1 fruit fly cellular context compared by ENCODE assay signal in the genomic region with DNA sequence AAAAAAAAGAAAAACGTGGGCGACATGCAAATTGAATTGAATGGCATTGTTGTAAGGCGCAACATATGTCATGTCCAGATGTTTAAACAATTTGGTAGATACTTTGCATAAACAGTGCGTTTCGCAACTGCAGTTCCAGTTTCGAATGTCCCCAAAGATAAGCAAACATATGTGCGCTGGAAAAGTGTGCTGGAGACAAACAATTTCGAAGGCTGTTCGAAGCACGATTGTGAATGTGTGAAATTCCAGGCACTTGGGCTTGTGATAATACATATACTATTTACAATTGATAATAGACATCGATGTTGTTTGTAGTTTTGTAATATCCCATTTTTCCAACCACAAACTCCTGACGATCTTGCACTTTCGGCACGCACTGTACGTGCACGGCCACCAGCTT.
TF ChIP-seq lines count a peak whose summit lies in the region.

No protein-coding gene starts in this region.

TF ChIP-seq in whole organism, embryonic, 481 proteins besides CTCF, POLR2A, EP300 and RAD21 (continued from another document and continues in another):
- TF ChIP-seq so (GFP tag; IDR thresholded peaks at IDR 0.05; lab: Robert Waterston, UW) (peak; percentile 15; the same call in 1 of the 3 replicates), CG16815 (GFP tag; optimal IDR thresholded peaks at IDR 0.05; lab: Kevin White, UChicago) (no peak), CG1233 (GFP tag; optimal IDR thresholded peaks at IDR 0.05; lab: Kevin White, UChicago) (no peak), CG15696 (tag; optimal IDR thresholded peaks at IDR 0.05; lab: Kevin White, UChicago) (no peak), Ets65A (GFP tag; lab: Kevin White, UChicago) (no peak), CG5180 (GFP tag; optimal IDR thresholded peaks at IDR 0.05; lab: Kevin White, UChicago) (peak; percentile 30), Xrp1 (GFP tag; IDR thresholded peaks at IDR 0.05; lab: Robert Waterston, UW) (peak; percentile 36; the same call in 1 of the 2 replicates), Ada2b (GFP tag; IDR thresholded peaks at IDR 0.05; lab: Robert Waterston, UW) (0 out of 2 replicates have a peak, but pooled peaks have one; percentile 6), CrebB (tag; optimal IDR thresholded peaks at IDR 0.05; lab: Kevin White, UChicago) (no peak), CG14050 (GFP tag; IDR thresholded peaks at IDR 0.05; lab: Robert Waterston, UW) (peak; percentile 44; the same call in 1 of the 3 replicates), Ravus (GFP tag; IDR thresholded peaks at IDR 0.05; lab: Robert Waterston, UW) (no peak), CG12155 (GFP tag; optimal IDR thresholded peaks at IDR 0.05; lab: Kevin White, UChicago) (no peak), eve (GFP tag; optimal IDR thresholded peaks at IDR 0.05; lab: Kevin White, UChicago) (peak in 1 of 2 experiments; percentile 57), esg (GFP tag; conservative IDR thresholded peaks at IDR 0.05; lab: Robert Waterston, UW) (0 out of 2 replicates have a peak, but pooled peaks have one; percentile 8), disco-r (GFP tag; optimal IDR thresholded peaks at IDR 0.05; lab: Kevin White, UChicago) (no peak), scrt (GFP tag; optimal IDR thresholded peaks at IDR 0.05; lab: Kevin White, UChicago) (no peak), her (GFP tag; optimal IDR thresholded peaks at IDR 0.05; lab: Kevin White, UChicago) (no peak), Xbp1 (GFP tag; optimal IDR thresholded peaks at IDR 0.05; lab: Kevin White, UChicago) (peak; percentile 24), seq (GFP tag; IDR thresholded peaks at IDR 0.05; lab: Robert Waterston, UW) (peak; percentile 38; the same call in 1 of the 2 replicates), tio (GFP tag; optimal IDR thresholded peaks at IDR 0.05; lab: Kevin White, UChicago) (no peak), sob (GFP tag; IDR thresholded peaks at IDR 0.05; lab: Robert Waterston, UW) (0 out of 2 replicates have a peak, but pooled peaks have one; percentile 15), grn (GFP tag; optimal IDR thresholded peaks at IDR 0.05; lab: Kevin White, UChicago) (no peak), CG14441 (GFP tag; IDR thresholded peaks at IDR 0.05; lab: Robert Waterston, UW) (peak; percentile 46; the same call in 1 of the 2 replicates), CG17612 (GFP tag; IDR thresholded peaks at IDR 0.05; lab: Robert Waterston, UW) (no peak), slbo (GFP tag; IDR thresholded peaks at IDR 0.05; lab: Robert Waterston, UW) (no peak), CG3163 (GFP tag; optimal IDR thresholded peaks at IDR 0.05; lab: Kevin White, UChicago) (no peak), CG8388 (GFP tag; optimal IDR thresholded peaks at IDR 0.05; lab: Kevin White, UChicago) (peak; percentile 57), Jarid2 (GFP tag; optimal IDR thresholded peaks at IDR 0.05; lab: Kevin White, UChicago) (no peak), wor (GFP tag; IDR thresholded peaks at IDR 0.05; lab: Robert Waterston, UW) (no peak), CG12391 (tag; optimal IDR thresholded peaks at IDR 0.05; lab: Kevin White, UChicago) (peak; percentile 15), pan (optimal IDR thresholded peaks at IDR 0.05; lab: Kevin White, UChicago) (no peak), pan (GFP tag; optimal IDR thresholded peaks at IDR 0.05 in 1 of 2, IDR thresholded peaks at IDR 0.05 in 1 of 2) (peak in 1 of 2 experiments; percentile 41), Vsx1 (GFP tag; optimal IDR thresholded peaks at IDR 0.05; lab: Kevin White, UChicago) (peak; percentile 4), HmgD (GFP tag; optimal IDR thresholded peaks at IDR 0.05; lab: Kevin White, UChicago) (no peak), CG12659 (GFP tag; optimal IDR thresholded peaks at IDR 0.05; lab: Kevin White, UChicago) (peak; percentile 6), Rfx (GFP tag; IDR thresholded peaks at IDR 0.05; lab: Robert Waterston, UW) (peak; percentile 38; the same call in 1 of the 2 replicates), CG34376 (GFP tag; optimal IDR thresholded peaks at IDR 0.05; lab: Kevin White, UChicago) (no peak), CG43689 (GFP tag; IDR thresholded peaks at IDR 0.05; lab: Robert Waterston, UW) (no peak), CG1603 (tag; optimal IDR thresholded peaks at IDR 0.05; lab: Kevin White, UChicago) (peak; percentile 35), fru (optimal IDR thresholded peaks at IDR 0.05; lab: Kevin White, UChicago) (no peak), lbe (GFP tag; optimal IDR thresholded peaks at IDR 0.05; lab: Kevin White, UChicago) (no peak), dysf (GFP tag; IDR thresholded peaks at IDR 0.05; lab: Robert Waterston, UW) (peak; percentile 67; the same call in 2 of the 3 replicates), Stat92E (GFP tag; optimal IDR thresholded peaks at IDR 0.05; lab: Kevin White, UChicago) (no peak), Optix (GFP tag; IDR thresholded peaks at IDR 0.05; lab: Robert Waterston, UW) (no peak), CG31224 (GFP tag; IDR thresholded peaks at IDR 0.05; lab: Robert Waterston, UW) (0 out of 2 replicates have a peak, but pooled peaks have one; percentile 7), CG15269 (tag; optimal IDR thresholded peaks at IDR 0.05; lab: Kevin White, UChicago) (peak; percentile 63), CG7372 (GFP tag; IDR thresholded peaks at IDR 0.05; lab: Robert Waterston, UW) (no peak), nau (GFP tag; optimal IDR thresholded peaks at IDR 0.05; lab: Kevin White, UChicago) (peak; percentile 7), nmo (GFP tag; optimal IDR thresholded peaks at IDR 0.05; lab: Kevin White, UChicago) (peak; percentile 16), ind (GFP tag; optimal IDR thresholded peaks at IDR 0.05; lab: Kevin White, UChicago) (no peak), D (optimal IDR thresholded peaks at IDR 0.05; lab: Kevin White, UChicago) (no peak), D (GFP tag; optimal IDR thresholded peaks at IDR 0.05; lab: Kevin White, UChicago) (peak; percentile 22), slou (GFP tag; optimal IDR thresholded peaks at IDR 0.05; lab: Kevin White, UChicago) (no peak), Atf6 (GFP tag; IDR thresholded peaks at IDR 0.05; lab: Robert Waterston, UW) (peak; percentile 24; the same call in 1 of the 2 replicates), Asciz (GFP tag; optimal IDR thresholded peaks at IDR 0.05; lab: Kevin White, UChicago) (peak; percentile 41), dan (GFP tag; IDR thresholded peaks at IDR 0.05; lab: Robert Waterston, UW) (no peak), bigmax (GFP tag; optimal IDR thresholded peaks at IDR 0.05; lab: Kevin White, UChicago) (no peak), CG7963 (GFP tag; IDR thresholded peaks at IDR 0.05; lab: Robert Waterston, UW; ENCODE audit: partially characterized antibody) (no peak), crc (GFP tag; optimal IDR thresholded peaks at IDR 0.05; lab: Kevin White, UChicago) (no peak), CG7556 (GFP tag; optimal IDR thresholded peaks at IDR 0.05; lab: Kevin White, UChicago) (no peak), CG12219 (GFP tag; optimal IDR thresholded peaks at IDR 0.05; lab: Kevin White, UChicago) (peak; percentile 10), CG17328 (GFP tag; IDR thresholded peaks at IDR 0.05; lab: Robert Waterston, UW) (no peak), run (tag; optimal IDR thresholded peaks at IDR 0.05; lab: Kevin White, UChicago) (no peak), sr (GFP tag; IDR thresholded peaks at IDR 0.05; lab: Robert Waterston, UW) (peak; percentile 12; the same call in 1 of the 3 replicates), Sox100B (GFP tag; optimal IDR thresholded peaks at IDR 0.05; lab: Kevin White, UChicago) (peak; percentile 29), ATbp (GFP tag; optimal IDR thresholded peaks at IDR 0.05; lab: Kevin White, UChicago) (peak; percentile 1), CG17186 (GFP tag; optimal IDR thresholded peaks at IDR 0.05; lab: Kevin White, UChicago) (no peak), CG3995 (GFP tag; optimal IDR thresholded peaks at IDR 0.05; lab: Kevin White, UChicago) (no peak), lov (optimal IDR thresholded peaks at IDR 0.05; lab: Kevin White, UChicago) (no peak), lov (GFP tag; IDR thresholded peaks at IDR 0.05; lab: Robert Waterston, UW) (no peak), CG4707 (GFP tag; optimal IDR thresholded peaks at IDR 0.05; lab: Kevin White, UChicago) (no peak), CG8478 (optimal IDR thresholded peaks at IDR 0.05; lab: Kevin White, UChicago) (no peak), ftz-f1 (GFP tag; optimal IDR thresholded peaks at IDR 0.05; lab: Kevin White, UChicago) (no peak), hkb (optimal IDR thresholded peaks at IDR 0.05; lab: Kevin White, UChicago) (no peak), hkb (GFP tag; IDR thresholded peaks at IDR 0.05; lab: Robert Waterston, UW) (peak; percentile 52), B-H1 (GFP tag; IDR thresholded peaks at IDR 0.05; lab: Robert Waterston, UW) (0 out of 3 replicates have a peak, but pooled peaks have one; percentile 19), sisA (GFP tag; IDR thresholded peaks at IDR 0.05; lab: Robert Waterston, UW) (0 out of 2 replicates have a peak, but pooled peaks have one; percentile 11), row (GFP tag; IDR thresholded peaks at IDR 0.05; lab: Robert Waterston, UW) (peak; percentile 51), zfh1 (GFP tag; IDR thresholded peaks at IDR 0.05; lab: Robert Waterston, UW) (peak; percentile 49; the same call in 1 of the 3 replicates), ci (GFP tag; IDR thresholded peaks at IDR 0.05; lab: Robert Waterston, UW) (0 out of 3 replicates have a peak, but pooled peaks have one; percentile 12), CG13424 (tag; optimal IDR thresholded peaks at IDR 0.05; lab: Kevin White, UChicago) (peak; percentile 43), CG11560 (tag; IDR thresholded peaks at IDR 0.05; lab: Robert Waterston, UW) (peak; percentile 32; the same call in 1 of the 3 replicates), ttk (GFP tag; IDR thresholded peaks at IDR 0.05; lab: Robert Waterston, UW) (no peak), CG4730 (GFP tag; IDR thresholded peaks at IDR 0.05; lab: Robert Waterston, UW) (peak; percentile 41; the same call in 1 of the 2 replicates), CG2678 (tag; optimal IDR thresholded peaks at IDR 0.05; lab: Kevin White, UChicago) (peak; percentile 58), tin (GFP tag; optimal IDR thresholded peaks at IDR 0.05; lab: Kevin White, UChicago) (no peak), nom (GFP tag; optimal IDR thresholded peaks at IDR 0.05; lab: Kevin White, UChicago) (no peak), knrl (GFP tag; IDR thresholded peaks at IDR 0.05; lab: Robert Waterston, UW; ENCODE audit: partially characterized antibody) (no peak), luna (GFP tag; optimal IDR thresholded peaks at IDR 0.05; lab: Kevin White, UChicago) (no peak), sens (GFP tag; lab: Kevin White, UChicago) (peak; percentile 50), gce (GFP tag; IDR thresholded peaks at IDR 0.05; lab: Robert Waterston, UW) (no peak), HLH3B (GFP tag; IDR thresholded peaks at IDR 0.05; lab: Robert Waterston, UW) (peak; percentile 43; the same call in 1 of the 2 replicates), bowl (GFP tag; IDR thresholded peaks at IDR 0.05; lab: Robert Waterston, UW) (no peak), Poxn (GFP tag; IDR thresholded peaks at IDR 0.05; lab: Robert Waterston, UW) (no peak), sqz (GFP tag; optimal IDR thresholded peaks at IDR 0.05; lab: Kevin White, UChicago) (peak; percentile 24), tll (GFP tag; optimal IDR thresholded peaks at IDR 0.05; lab: Kevin White, UChicago) (no peak), E2f2 (GFP tag; IDR thresholded peaks at IDR 0.05; lab: Robert Waterston, UW) (peak; percentile 21; the same call in 1 of the 2 replicates), Sry-δ (GFP tag; optimal IDR thresholded peaks at IDR 0.05; lab: Kevin White, UChicago) (no peak), CG10366 (GFP tag; IDR thresholded peaks at IDR 0.05; lab: Robert Waterston, UW) (peak; percentile 27; the same call in 1 of the 2 replicates), exex (tag; optimal IDR thresholded peaks at IDR 0.05; lab: Kevin White, UChicago) (no peak), CG11695 (GFP tag; IDR thresholded peaks at IDR 0.05; lab: Robert Waterston, UW) (peak; percentile 76), chm (GFP tag; IDR thresholded peaks at IDR 0.05; lab: Robert Waterston, UW) (0 out of 2 replicates have a peak, but pooled peaks have one; percentile 12), Atf-2 (GFP tag; optimal IDR thresholded peaks at IDR 0.05; lab: Kevin White, UChicago) (no peak), CG32532 (GFP tag; IDR thresholded peaks at IDR 0.05; lab: Robert Waterston, UW) (0 out of 2 replicates have a peak, but pooled peaks have one; percentile 16), Sox102F (GFP tag; optimal IDR thresholded peaks at IDR 0.05; lab: Kevin White, UChicago) (peak; percentile 58), CG4424 (GFP tag; optimal IDR thresholded peaks at IDR 0.05; lab: Kevin White, UChicago) (peak; percentile 35), Hsf (GFP tag; optimal IDR thresholded peaks at IDR 0.05; lab: Kevin White, UChicago) (no peak), CG8924 (tag; optimal IDR thresholded peaks at IDR 0.05; lab: Kevin White, UChicago) (peak; percentile 24), Oli (tag; optimal IDR thresholded peaks at IDR 0.05; lab: Kevin White, UChicago) (peak; percentile 38), dmrt99B (tag; optimal IDR thresholded peaks at IDR 0.05; lab: Kevin White, UChicago) (peak; percentile 64), CG7839 (tag; optimal IDR thresholded peaks at IDR 0.05; lab: Kevin White, UChicago) (peak; percentile 46), H15 (GFP tag; IDR thresholded peaks at IDR 0.05; lab: Robert Waterston, UW) (no peak), cato (GFP tag; optimal IDR thresholded peaks at IDR 0.05; lab: Kevin White, UChicago; ENCODE audit: borderline replicate concordance) (no peak), CG6272 (GFP tag; IDR thresholded peaks at IDR 0.05; lab: Robert Waterston, UW) (0 out of 2 replicates have a peak, but pooled peaks have one; percentile 6), twi (tag; optimal IDR thresholded peaks at IDR 0.05; lab: Kevin White, UChicago) (peak; percentile 69), Drgx (GFP tag; IDR thresholded peaks at IDR 0.05; lab: Robert Waterston, UW) (no peak; the same call in 1 of the 2 replicates), cwo (GFP tag; optimal IDR thresholded peaks at IDR 0.05; lab: Kevin White, UChicago) (no peak), otp (GFP tag; IDR thresholded peaks at IDR 0.05; lab: Robert Waterston, UW) (no peak), Chrac-16 (GFP tag; optimal IDR thresholded peaks at IDR 0.05; lab: Kevin White, UChicago) (no peak), abd-A (tag; optimal IDR thresholded peaks at IDR 0.05; lab: Kevin White, UChicago) (no peak), PHDP (tag; optimal IDR thresholded peaks at IDR 0.05; lab: Kevin White, UChicago) (peak; percentile 15), vvl (GFP tag; IDR thresholded peaks at IDR 0.05; lab: Robert Waterston, UW) (peak; percentile 11; the same call in 1 of the 2 replicates), CG10209 (GFP tag; optimal IDR thresholded peaks at IDR 0.05; lab: Kevin White, UChicago) (peak; percentile 3), sens-2 (GFP tag; IDR thresholded peaks at IDR 0.05; lab: Robert Waterston, UW) (0 out of 2 replicates have a peak, but pooled peaks have one; percentile 28), toy (GFP tag; IDR thresholded peaks at IDR 0.05; lab: Robert Waterston, UW) (no peak)
